Worm (Caenorhabditis elegans): ENCODE results near the gene Y59A8A.8.

Y59A8A.8 gene

ce11 chrV:17870569-17870968 lies 5.2 kb downstream of the Y59A8A.8 start, which contains the start of gene csn-1:
Gene csn-1 (minus strand): TSS chrV:17870651.
- TF ChIP-seq unc-130 (GFP tag; optimal IDR thresholded peaks at IDR 0.05) (no peak), Y95B8A.8 (GFP tag; IDR thresholded peaks at IDR 0.05) (no peak), egrh-3 (GFP tag; IDR thresholded peaks at IDR 0.05) (no peak), ztf-28 (GFP tag; IDR thresholded peaks at IDR 0.05) (no peak), snpc-1.3 (tag; optimal IDR thresholded peaks at IDR 0.05; ENCODE audit: insufficient read depth) (no peak), aptf-2 (GFP tag; conservative IDR thresholded peaks at IDR 0.05) (no peak), nhr-90 (tag; optimal IDR thresholded peaks at IDR 0.05) (no peak), hmg-1.2 (GFP tag; IDR thresholded peaks at IDR 0.05) (peak; percentile 94), mes-4 (tag; optimal IDR thresholded peaks at IDR 0.05) (no peak), F52B5.7 (tag; optimal IDR thresholded peaks at IDR 0.05) (no peak), ceh-40 (GFP tag; IDR thresholded peaks at IDR 0.05) (no peak), ZK185.1 (tag; optimal IDR thresholded peaks at IDR 0.05; ENCODE audit: poor library complexity, severe bottlenecking) (no peak), madf-6 (GFP tag; IDR thresholded peaks at IDR 0.05) (peak; percentile 45; the same call in 1 of the 2 replicates), hrde-1 (tag; optimal IDR thresholded peaks at IDR 0.05; ENCODE audit: borderline replicate concordance) (no peak), mcd-1 (GFP tag; IDR thresholded peaks at IDR 0.05) (peak; percentile 92), die-1 (tag; optimal IDR thresholded peaks at IDR 0.05) (no peak), ama-1 (optimal IDR thresholded peaks at IDR 0.05) (no peak), ama-1 (GFP tag; optimal IDR thresholded peaks at IDR 0.05) (no peak), dpl-1 (GFP tag; optimal IDR thresholded peaks at IDR 0.05) (no peak), nhr-80 (tag; optimal IDR thresholded peaks at IDR 0.05) (no peak), snpc-4 (GFP tag; optimal IDR thresholded peaks at IDR 0.05) (no peak), snpc-4 (tag; optimal IDR thresholded peaks at IDR 0.05) (peak in 1 of 4 experiments; percentile 34), T26A5.8 (tag; optimal IDR thresholded peaks at IDR 0.05) (no peak), attf-6 (GFP tag; IDR thresholded peaks at IDR 0.05) (0 out of 2 replicates have a peak, but pooled peaks have one; percentile 20), lin-54 (GFP tag; optimal IDR thresholded peaks at IDR 0.05) (peak; percentile 28), dpff-1 (tag; optimal IDR thresholded peaks at IDR 0.05) (no peak), egl-44 (GFP tag; IDR thresholded peaks at IDR 0.05) (no peak), snpc-3.4 (tag; optimal IDR thresholded peaks at IDR 0.05) (peak; percentile 39)

- TF ChIP-seq sdz-38 (tag; optimal IDR thresholded peaks at IDR 0.05), result no peak
- peak; percentile 16 for TF ChIP-seq efl-1 (GFP tag; optimal IDR thresholded peaks at IDR 0.05)
- TF ChIP-seq nhr-90 (tag; optimal IDR thresholded peaks at IDR 0.05), result no peak
- no peak for TF ChIP-seq ceh-58 (GFP tag; IDR thresholded peaks at IDR 0.05)
- no peak for TF ChIP-seq chd-7 (tag; optimal IDR thresholded peaks at IDR 0.05)
- TF ChIP-seq lin-54 (GFP tag; optimal IDR thresholded peaks at IDR 0.05), result peak; percentile 72
- TF ChIP-seq ccch-3 (GFP tag; optimal IDR thresholded peaks at IDR 0.05), result no peak
- no peak for TF ChIP-seq snpc-4 (GFP tag; optimal IDR thresholded peaks at IDR 0.05)
- TF ChIP-seq snpc-4 (tag; optimal IDR thresholded peaks at IDR 0.05), result peak; percentile 18 to 50 (median 38)
- TF ChIP-seq rcor-1 (GFP tag; IDR thresholded peaks at IDR 0.05), result peak; percentile 59
- TF ChIP-seq madf-10 (tag; optimal IDR thresholded peaks at IDR 0.05), result no peak
- no peak for TF ChIP-seq zim-3 (tag; optimal IDR thresholded peaks at IDR 0.05)
- TF ChIP-seq ceh-40 (GFP tag; IDR thresholded peaks at IDR 0.05), result no peak
- TF ChIP-seq D2030.7 (GFP tag; IDR thresholded peaks at IDR 0.05), result peak; percentile 49
- no peak for TF ChIP-seq mxl-1 (tag; optimal IDR thresholded peaks at IDR 0.05)
- TF ChIP-seq zfh-2 (GFP tag; conservative IDR thresholded peaks at IDR 0.05), result no peak
- TF ChIP-seq dox-1 (GFP tag; IDR thresholded peaks at IDR 0.05), result no peak
- no peak for TF ChIP-seq F37B4.10 (GFP tag; IDR thresholded peaks at IDR 0.05)
- TF ChIP-seq unc-62 (GFP tag; optimal IDR thresholded peaks at IDR 0.05), result no peak
- no peak for TF ChIP-seq nhr-80 (tag; optimal IDR thresholded peaks at IDR 0.05)
- no peak for TF ChIP-seq F57A8.1 (GFP tag; optimal IDR thresholded peaks at IDR 0.05)
- no peak for TF ChIP-seq bed-2 (GFP tag; IDR thresholded peaks at IDR 0.05)
- no peak for TF ChIP-seq cebp-1 (GFP tag; IDR thresholded peaks at IDR 0.05)
- TF ChIP-seq cebp-1 (tag; optimal IDR thresholded peaks at IDR 0.05), result peak; percentile 27
- no peak for TF ChIP-seq somi-1 (GFP tag; optimal IDR thresholded peaks at IDR 0.05)
- no peak for TF ChIP-seq bed-1 (GFP tag; IDR thresholded peaks at IDR 0.05)
- TF ChIP-seq ceh-100 (GFP tag; IDR thresholded peaks at IDR 0.05), result no peak
- no peak for TF ChIP-seq sea-2 (GFP tag; IDR thresholded peaks at IDR 0.05)
These were observed 5.6 kb downstream of the Y59A8A.8 start, which contains the start of gene phf-14 for ce11 chrV:17871049-17871448. Gene phf-14 (plus strand): TSS chrV:17871393.
